Fruit fly (Drosophila melanogaster) whole organism, pupa: ENCODE results near the gene mei-P26.

Experiments used
- CG14655 ChIP-seq: fragments of 200-800 bp; sonication (Bioruptor generic); optimal IDR thresholded peaks from 3 replicates; lab custom pipeline; 2017; ENCODE audit warnings: mild to moderate bottlenecking, missing biosample characterization, missing genetic modification reagents, missing genetic modification characterization
- CG17806 ChIP-seq: fragments of 200-800 bp; sonication (Bioruptor generic); optimal IDR thresholded peaks from 2 replicates; lab custom pipeline; 2018; ENCODE audit warnings: missing biosample characterization, mild to moderate bottlenecking, missing genetic modification characterization, moderate library complexity
- CG32121 ChIP-seq: fragments of 200-800 bp; sonication (Bioruptor generic); IDR thresholded peaks from 2 replicates; pipeline ENCODE4 v1.3.6; 2022; ENCODE audit warnings: missing biosample characterization, missing genetic modification characterization
- EcR ChIP-seq: fragments of 200-800 bp; sonication (Bioruptor generic); optimal IDR thresholded peaks from 3 replicates; lab custom pipeline; 2019; ENCODE audit warnings: missing biosample characterization, missing genetic modification characterization, mild to moderate bottlenecking, moderate library complexity, missing genetic modification reagents
- Pif1A ChIP-seq: fragments of 200-800 bp; sonication (Bioruptor generic); optimal IDR thresholded peaks from 3 replicates; lab custom pipeline; 2016; ENCODE audit warnings: missing biosample characterization, missing genetic modification characterization

DNA sequence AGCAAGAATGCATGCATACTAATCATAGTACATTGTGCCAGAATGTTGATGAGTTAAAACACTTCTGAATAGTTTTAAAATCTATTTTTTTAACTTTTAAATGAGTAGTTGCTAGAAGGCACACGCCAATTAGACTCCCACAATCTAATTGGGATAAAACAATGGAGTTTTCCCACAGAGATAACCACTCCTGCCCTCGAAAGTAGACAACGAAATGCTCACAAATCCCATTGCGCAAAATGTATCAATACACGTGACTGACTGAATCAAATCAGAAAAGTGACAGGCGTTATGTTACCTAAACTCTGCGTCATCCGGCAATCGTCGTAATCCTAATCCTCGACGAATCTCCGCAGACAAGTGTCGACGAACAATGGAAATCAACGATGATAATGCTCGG lies 45.2 kb upstream of the mei-P26 start:
- TF ChIP-seq CG14655 (GFP tag; lab: Kevin White, UChicago) (no peak), Pif1A (GFP tag; lab: Kevin White, UChicago) (no peak), CG17806 (tag; lab: Kevin White, UChicago) (no peak), CG32121 (GFP tag; lab: Robert Waterston, UW) (no peak), EcR (no peak)
